Fruit fly (Drosophila melanogaster) whole organism: Measurements from ENCODE around the gene CG3061.

ENCODE experiments used
- CG8478 ChIP-seq: fragments of >200 bp; optimal IDR thresholded peaks from 2 replicates; lab custom pipeline; 2018; ENCODE audit warnings: inconsistent platforms
- Dll ChIP-seq: fragments of >200 bp; optimal IDR thresholded peaks from 2 replicates; lab custom pipeline; 2017
- EcR ChIP-seq, 2 experiments: fragments of >200 bp; optimal IDR thresholded peaks; 2 replicates each; lab custom pipeline; 2017; ENCODE audit warnings: missing biosample characterization in 2 of 2, missing genetic modification characterization in 2 of 2, missing genetic modification reagents in 2 of 2
- pan ChIP-seq: fragments of >200 bp; optimal IDR thresholded peaks from 2 replicates; lab custom pipeline; 2017
- psq ChIP-seq: fragments of >200 bp; optimal IDR thresholded peaks from 2 replicates; lab custom pipeline; 2017
- usp ChIP-seq: fragments of >200 bp; optimal IDR thresholded peaks from 2 replicates; lab custom pipeline; 2017; ENCODE audit warnings: missing biosample characterization, missing genetic modification characterization, mixed read lengths

CG3061 gene

dm6 chr3R:14041036-14041435 lies 8.9 kb downstream of the CG3061 start:
- TF ChIP-seq CG8478 (lab: Kevin White, UChicago) (no peak), usp (GFP tag; lab: Kevin White, UChicago) (no peak), psq (no peak), pan (lab: Kevin White, UChicago) (no peak), Dll (lab: Kevin White, UChicago) (no peak), EcR (GFP tag; optimal IDR thresholded peaks at IDR 0.05; lab: Kevin White, UChicago) (no peak)

dm6 chr3R:14041647-14042046 lies 9.5 kb downstream of the CG3061 start:
- no peak for TF ChIP-seq EcR (GFP tag; optimal IDR thresholded peaks at IDR 0.05; lab: Kevin White, UChicago)
- no peak for TF ChIP-seq CG8478 (lab: Kevin White, UChicago)
- TF ChIP-seq psq: no peak
- TF ChIP-seq usp (GFP tag; lab: Kevin White, UChicago): no peak
- no peak for TF ChIP-seq pan (lab: Kevin White, UChicago)
- no peak for TF ChIP-seq Dll (lab: Kevin White, UChicago)

- TF ChIP-seq CG8478 (lab: Kevin White, UChicago) (no peak), EcR (GFP tag; optimal IDR thresholded peaks at IDR 0.05; lab: Kevin White, UChicago) (no peak), usp (GFP tag; lab: Kevin White, UChicago) (no peak), pan (lab: Kevin White, UChicago) (no peak), Dll (lab: Kevin White, UChicago) (no peak), psq (no peak)
These were observed 12.2 kb downstream of the CG3061 start for dm6 chr3R:14044361-14044860.

dm6 chr3R:14048702-14049142 lies 16.6 kb downstream of the CG3061 start:
- TF ChIP-seq psq: no peak
- no peak for TF ChIP-seq CG8478 (lab: Kevin White, UChicago)
- TF ChIP-seq pan (lab: Kevin White, UChicago): no peak
- no peak for TF ChIP-seq EcR (GFP tag; optimal IDR thresholded peaks at IDR 0.05; lab: Kevin White, UChicago)
- no peak for TF ChIP-seq Dll (lab: Kevin White, UChicago)
- TF ChIP-seq usp (GFP tag; lab: Kevin White, UChicago): no peak

dm6 chr3R:14050556-14051170 lies 18.5 kb downstream of the CG3061 start:
- TF ChIP-seq CG8478 (lab: Kevin White, UChicago) (no peak), psq (no peak), Dll (lab: Kevin White, UChicago) (no peak), usp (GFP tag; lab: Kevin White, UChicago) (no peak), EcR (GFP tag; optimal IDR thresholded peaks at IDR 0.05; lab: Kevin White, UChicago) (no peak), pan (lab: Kevin White, UChicago) (no peak)

dm6 chr3R:14051391-14051852 lies 19.3 kb downstream of the CG3061 start:
- no peak for TF ChIP-seq pan (lab: Kevin White, UChicago)
- TF ChIP-seq psq: no peak
- TF ChIP-seq usp (GFP tag; lab: Kevin White, UChicago): no peak
- no peak for TF ChIP-seq Dll (lab: Kevin White, UChicago)
- TF ChIP-seq EcR (GFP tag; optimal IDR thresholded peaks at IDR 0.05; lab: Kevin White, UChicago): no peak
- TF ChIP-seq CG8478 (lab: Kevin White, UChicago): no peak

- TF ChIP-seq CG8478 (lab: Kevin White, UChicago) (no peak), Dll (lab: Kevin White, UChicago) (no peak), psq (no peak)
These were observed 20.2 kb downstream of the CG3061 start for dm6 chr3R:14052182-14053036.

dm6 chr3R:14053037-14053808 lies 21.1 kb downstream of the CG3061 start:
- no peak for TF ChIP-seq EcR (GFP tag; optimal IDR thresholded peaks at IDR 0.05; lab: Kevin White, UChicago)

dm6 chr3R:14054103-14054502 lies 21.9 kb downstream of the CG3061 start:
- no peak for TF ChIP-seq CG8478 (lab: Kevin White, UChicago)
- TF ChIP-seq psq: no peak
- no peak for TF ChIP-seq EcR (GFP tag; optimal IDR thresholded peaks at IDR 0.05; lab: Kevin White, UChicago)
- no peak for TF ChIP-seq pan (lab: Kevin White, UChicago)

dm6 chr3R:14055944-14056319 lies 23.8 kb downstream of the CG3061 start:
- no peak for TF ChIP-seq usp (GFP tag; lab: Kevin White, UChicago)
- TF ChIP-seq EcR (GFP tag; optimal IDR thresholded peaks at IDR 0.05; lab: Kevin White, UChicago): peak in 1 of 2 experiments; percentile 42
- TF ChIP-seq CG8478 (lab: Kevin White, UChicago): no peak
- TF ChIP-seq psq: no peak

- no peak for TF ChIP-seq psq
- no peak for TF ChIP-seq pan (lab: Kevin White, UChicago)
- TF ChIP-seq EcR (GFP tag; optimal IDR thresholded peaks at IDR 0.05; lab: Kevin White, UChicago): no peak
- TF ChIP-seq usp (GFP tag; lab: Kevin White, UChicago): no peak
- TF ChIP-seq Dll (lab: Kevin White, UChicago): peak; percentile 27
These were observed 24.3 kb downstream of the CG3061 start, which contains the start of gene foxo for dm6 chr3R:14056320-14057053. Gene foxo, plus strand, starts transcription at chr3R:14056945.
